Fruit fly (Drosophila melanogaster) whole organism, prepupa: ENCODE data around the gene CG32152.
A peak's percentile ranks its signal among the peaks of the same experiment; 100 is the strongest.

ENCODE experiments used
- Blimp-1 ChIP-seq: fragments of 200-800 bp; sonication (Bioruptor generic); optimal IDR thresholded peaks from 3 replicates; lab custom pipeline; 2017; ENCODE audit warnings: missing biosample characterization, missing genetic modification characterization, mild to moderate bottlenecking, moderate library complexity, missing genetic modification reagents
- CG10631 ChIP-seq: fragments of 200-800 bp; sonication (Bioruptor generic); optimal IDR thresholded peaks from 2 replicates; lab custom pipeline; 2016; ENCODE audit warnings: missing biosample characterization, missing genetic modification characterization
- CG10669 ChIP-seq: fragments of 200-800 bp; sonication (Bioruptor generic); optimal IDR thresholded peaks from 3 replicates; lab custom pipeline; 2018; ENCODE audit warnings: missing biosample characterization, mild to moderate bottlenecking, missing genetic modification characterization, moderate library complexity
- CG11294 ChIP-seq: fragments of 200-800 bp; sonication (Bioruptor generic); IDR thresholded peaks from 2 replicates; pipeline ENCODE4 v1.3.6; 2022; ENCODE audit warnings: missing biosample characterization, missing genetic modification characterization
- CG11762 ChIP-seq: fragments of 200-800 bp; sonication (Bioruptor generic); optimal IDR thresholded peaks from 3 replicates; lab custom pipeline; 2016; ENCODE audit warnings: missing biosample characterization, missing genetic modification characterization; ENCODE audit not compliant: insufficient read depth
- CG1621 ChIP-seq: fragments of 200-800 bp; sonication (Bioruptor generic); optimal IDR thresholded peaks from 3 replicates; lab custom pipeline; 2018; ENCODE audit warnings: missing biosample characterization, mild to moderate bottlenecking, missing genetic modification characterization
- CG16779 ChIP-seq: fragments of 200-800 bp; sonication (Bioruptor generic); optimal IDR thresholded peaks from 3 replicates; lab custom pipeline; 2017; ENCODE audit warnings: missing biosample characterization, mild to moderate bottlenecking, missing genetic modification characterization
- CG3032 ChIP-seq: fragments of 200-800 bp; optimal IDR thresholded peaks from 2 replicates; lab custom pipeline; 2019; ENCODE audit warnings: missing biosample characterization, mild to moderate bottlenecking, missing genetic modification characterization, moderate library complexity
- CG31627 ChIP-seq: fragments of 200-800 bp; sonication (Bioruptor generic); optimal IDR thresholded peaks from 3 replicates; lab custom pipeline; 2016; ENCODE audit warnings: missing biosample characterization, missing genetic modification characterization
- CG32006 ChIP-seq: fragments of 200-800 bp; sonication (Bioruptor generic); optimal IDR thresholded peaks from 3 replicates; lab custom pipeline; 2017; ENCODE audit warnings: missing biosample characterization, mild to moderate bottlenecking, missing genetic modification characterization
- CG34406 ChIP-seq: fragments of 200-800 bp; sonication (Bioruptor generic); optimal IDR thresholded peaks from 3 replicates; lab custom pipeline; 2016; ENCODE audit warnings: missing biosample characterization, missing genetic modification characterization
- CG3919 ChIP-seq: fragments of 200-800 bp; sonication (Bioruptor generic); optimal IDR thresholded peaks from 3 replicates; lab custom pipeline; 2016; ENCODE audit warnings: missing biosample characterization, missing genetic modification characterization
- CG4318 ChIP-seq: fragments of 200-800 bp; sonication (Bioruptor generic); optimal IDR thresholded peaks from 3 replicates; lab custom pipeline; 2017; ENCODE audit warnings: missing biosample characterization, mild to moderate bottlenecking, missing genetic modification characterization
- CG6163 ChIP-seq: fragments of 200-800 bp; sonication (Bioruptor generic); IDR thresholded peaks from 3 replicates; pipeline ENCODE4 v1.3.6; 2022; ENCODE audit warnings: missing biosample characterization, missing genetic modification characterization
- CG6276 ChIP-seq: fragments of 200-800 bp; sonication (Bioruptor generic); optimal IDR thresholded peaks from 2 replicates; lab custom pipeline; 2017; ENCODE audit warnings: missing biosample characterization, mild to moderate bottlenecking, missing genetic modification characterization
- CG6792 ChIP-seq: fragments of 200-800 bp; sonication (Bioruptor generic); optimal IDR thresholded peaks from 3 replicates; lab custom pipeline; 2016; ENCODE audit warnings: missing biosample characterization, missing genetic modification characterization
- CG6808 ChIP-seq: fragments of 200-800 bp; sonication (Bioruptor generic); optimal IDR thresholded peaks from 3 replicates; lab custom pipeline; 2017; ENCODE audit warnings: missing biosample characterization, missing genetic modification characterization, mild to moderate bottlenecking, moderate library complexity, missing genetic modification reagents
- CG7368 ChIP-seq: fragments of 200-800 bp; sonication (Bioruptor generic); optimal IDR thresholded peaks from 3 replicates; lab custom pipeline; 2016; ENCODE audit warnings: missing biosample characterization, missing genetic modification characterization
- CG8119 ChIP-seq: fragments of 200-800 bp; sonication (Bioruptor generic); IDR thresholded peaks from 3 replicates; pipeline ENCODE4 v1.3.6; 2022; ENCODE audit warnings: missing biosample characterization, missing genetic modification characterization
- CG8632 ChIP-seq: fragments of 200-800 bp; sonication (Bioruptor generic); optimal IDR thresholded peaks from 3 replicates; lab custom pipeline; 2016; ENCODE audit warnings: missing biosample characterization, missing genetic modification characterization
- CG9139 ChIP-seq: fragments of 200-800 bp; sonication (Bioruptor generic); optimal IDR thresholded peaks from 3 replicates; lab custom pipeline; 2017; ENCODE audit warnings: missing biosample characterization, mild to moderate bottlenecking, missing genetic modification characterization
- Eip75B ChIP-seq: fragments of 200-800 bp; sonication (Bioruptor generic); optimal IDR thresholded peaks from 3 replicates; lab custom pipeline; 2016; ENCODE audit warnings: missing biosample characterization, missing genetic modification characterization
- Eip78C ChIP-seq: fragments of 200-800 bp; sonication (Bioruptor generic); peaks from one replicate; lab custom pipeline; 2016; ENCODE audit warnings: missing biosample characterization, missing genetic modification characterization
- Eip93F ChIP-seq: fragments of 200-800 bp; sonication (Bioruptor generic); optimal IDR thresholded peaks from 2 replicates; lab custom pipeline; 2016; ENCODE audit warnings: missing biosample characterization, mild to moderate bottlenecking, missing genetic modification characterization
- Ets21C ChIP-seq: fragments of 200-800 bp; sonication (Bioruptor generic); optimal IDR thresholded peaks from 3 replicates; lab custom pipeline; 2016; ENCODE audit warnings: missing biosample characterization, missing genetic modification characterization
- Ets96B ChIP-seq: fragments of 200-800 bp; optimal IDR thresholded peaks from 2 replicates; lab custom pipeline; 2019; ENCODE audit warnings: missing biosample characterization, mild to moderate bottlenecking, missing genetic modification characterization, moderate library complexity
- Gug ChIP-seq: fragments of 200-800 bp; sonication (Bioruptor generic); IDR thresholded peaks from 2 replicates; pipeline ENCODE4 v1.3.6; 2022; ENCODE audit warnings: missing biosample characterization, missing genetic modification characterization
- Hr38 ChIP-seq: sonication (Bioruptor generic); optimal IDR thresholded peaks from 2 replicates; lab custom pipeline; 2016; ENCODE audit warnings: missing biosample characterization, missing genetic modification characterization
- Hr39 ChIP-seq: fragments of 200-800 bp; sonication (Bioruptor generic); optimal IDR thresholded peaks from 2 replicates; lab custom pipeline; 2016; ENCODE audit warnings: missing biosample characterization, missing genetic modification characterization
- Hr4 ChIP-seq: fragments of 200-800 bp; sonication (Bioruptor generic); optimal IDR thresholded peaks from 3 replicates; lab custom pipeline; 2016; ENCODE audit warnings: missing biosample characterization, missing genetic modification characterization
- OdsH ChIP-seq: fragments of 200-800 bp; sonication (Bioruptor generic); optimal IDR thresholded peaks from 3 replicates; lab custom pipeline; 2016; ENCODE audit warnings: missing biosample characterization, missing genetic modification characterization
- Sox102F ChIP-seq: fragments of 200-800 bp; sonication (Bioruptor generic); optimal IDR thresholded peaks from 2 replicates; lab custom pipeline; 2016; ENCODE audit warnings: missing biosample characterization, mild to moderate bottlenecking, missing genetic modification characterization
- Sox15 ChIP-seq: fragments of 200-800 bp; sonication (Bioruptor generic); optimal IDR thresholded peaks from 3 replicates; lab custom pipeline; 2016; ENCODE audit warnings: missing biosample characterization, missing genetic modification characterization
- achi ChIP-seq: fragments of 200-800 bp; sonication (Bioruptor generic); optimal IDR thresholded peaks from 3 replicates; lab custom pipeline; 2016; ENCODE audit warnings: missing biosample characterization, missing genetic modification characterization
- acj6 ChIP-seq: fragments of 200-800 bp; sonication (Bioruptor generic); optimal IDR thresholded peaks from 3 replicates; lab custom pipeline; 2016; ENCODE audit warnings: missing biosample characterization, missing genetic modification characterization
- dac ChIP-seq: fragments of 200-800 bp; sonication (Bioruptor generic); optimal IDR thresholded peaks from 2 replicates; lab custom pipeline; 2017; ENCODE audit warnings: missing biosample characterization, mild to moderate bottlenecking, missing genetic modification characterization
- dsx ChIP-seq: fragments of 200-800 bp; optimal IDR thresholded peaks from 3 replicates; lab custom pipeline; 2019; ENCODE audit warnings: missing biosample characterization, mild to moderate bottlenecking, missing genetic modification characterization, moderate library complexity; ENCODE audit not compliant: poor library complexity, severe bottlenecking
- esn ChIP-seq: fragments of 200-800 bp; sonication (Bioruptor generic); optimal IDR thresholded peaks from 2 replicates; lab custom pipeline; 2016; ENCODE audit warnings: missing biosample characterization, mild to moderate bottlenecking, missing genetic modification characterization, moderate library complexity
- fd59A ChIP-seq: fragments of 200-800 bp; sonication (Bioruptor generic); optimal IDR thresholded peaks from 2 replicates; lab custom pipeline; 2017; ENCODE audit warnings: missing biosample characterization, mild to moderate bottlenecking, missing genetic modification characterization, missing genetic modification reagents
- fd85E ChIP-seq: fragments of 200-800 bp; sonication (Bioruptor generic); optimal IDR thresholded peaks from 3 replicates; lab custom pipeline; 2016; ENCODE audit warnings: missing biosample characterization, missing genetic modification characterization
- fkh ChIP-seq: fragments of 200-800 bp; sonication (Bioruptor generic); optimal IDR thresholded peaks from 3 replicates; lab custom pipeline; 2017; ENCODE audit warnings: missing biosample characterization, mild to moderate bottlenecking, missing genetic modification characterization, moderate library complexity
- net ChIP-seq: fragments of 200-800 bp; sonication (Bioruptor generic); optimal IDR thresholded peaks from 3 replicates; lab custom pipeline; 2016; ENCODE audit warnings: missing biosample characterization, missing genetic modification characterization
- pdm3 ChIP-seq: fragments of 200-800 bp; sonication (Bioruptor generic); optimal IDR thresholded peaks from 3 replicates; lab custom pipeline; 2016; ENCODE audit warnings: missing biosample characterization, missing genetic modification characterization
- spab ChIP-seq: fragments of 200-800 bp; sonication (Bioruptor generic); optimal IDR thresholded peaks from 2 replicates; lab custom pipeline; 2017; ENCODE audit warnings: missing biosample characterization, mild to moderate bottlenecking, missing genetic modification characterization, missing genetic modification reagents
- ss ChIP-seq, 2 experiments: fragments of 200-800 bp; sonication (Bioruptor generic); optimal IDR thresholded peaks; 2 replicates in 1 of 2; 3 replicates in 1 of 2; lab custom pipeline; 2017 to 2018; ENCODE audit warnings: mild to moderate bottlenecking in 2 of 2, missing biosample characterization in 2 of 2, missing genetic modification characterization in 2 of 2, moderate library complexity in 1 of 2
- svp ChIP-seq: fragments of 200-800 bp; sonication (Bioruptor generic); peaks from one replicate; lab custom pipeline; 2016; ENCODE audit warnings: missing biosample characterization, missing genetic modification characterization
- topi ChIP-seq: fragments of 200-800 bp; sonication (Bioruptor generic); optimal IDR thresholded peaks from 3 replicates; lab custom pipeline; 2016; ENCODE audit warnings: missing biosample characterization, missing genetic modification characterization

Gene CG32152

DNA sequence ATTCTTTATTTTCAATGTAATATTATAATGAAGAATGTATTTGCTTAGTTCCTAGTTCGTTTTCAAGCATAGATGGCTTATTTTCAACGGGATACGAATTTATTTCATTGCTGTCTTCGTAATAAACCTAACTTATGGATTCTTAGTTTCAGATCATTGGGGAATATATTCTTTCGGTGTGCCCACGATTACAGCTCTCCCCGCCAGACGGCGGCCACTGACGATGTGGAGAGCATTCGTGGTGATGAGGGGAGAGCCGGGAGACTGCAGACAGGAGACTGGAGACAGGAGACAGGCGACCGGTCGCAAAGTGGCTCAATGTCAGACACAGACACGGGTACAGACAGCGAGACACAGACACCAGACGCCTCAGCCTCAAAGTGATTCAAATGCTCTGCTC is 33.5 kb upstream of the CG32152 start:
- peak; percentile 15 for TF ChIP-seq svp
- peak; percentile 24 for TF ChIP-seq CG10631 (GFP tag; lab: Kevin White, UChicago)
- peak; percentile 10 for TF ChIP-seq topi (GFP tag; lab: Kevin White, UChicago)
- TF ChIP-seq CG8632 (GFP tag; lab: Kevin White, UChicago), result peak; percentile 12
- peak; percentile 0 for TF ChIP-seq CG34406 (GFP tag; lab: Kevin White, UChicago)
- no peak for TF ChIP-seq CG6792 (GFP tag; lab: Kevin White, UChicago)
- peak in 1 of 2 experiments; percentile 22 for TF ChIP-seq ss (GFP tag; optimal IDR thresholded peaks at IDR 0.05; lab: Kevin White, UChicago)
- peak; percentile 14 for TF ChIP-seq spab (GFP tag; lab: Kevin White, UChicago)
- TF ChIP-seq CG10669 (GFP tag; lab: Kevin White, UChicago), result peak; percentile 43
- TF ChIP-seq CG7368, result peak; percentile 3
- TF ChIP-seq Ets96B (tag; lab: Kevin White, UChicago), result peak; percentile 6
- peak; percentile 23 for TF ChIP-seq Sox102F
- TF ChIP-seq Blimp-1 (GFP tag; lab: Kevin White, UChicago), result peak; percentile 22
- TF ChIP-seq CG6163, result peak; percentile 40; the same call in 1 of the 3 replicates
- TF ChIP-seq Eip78C (GFP tag; lab: Kevin White, UChicago), result peak; percentile 79
- TF ChIP-seq acj6 (GFP tag; lab: Kevin White, UChicago), result no peak
- TF ChIP-seq CG1621 (tag; lab: Kevin White, UChicago), result no peak
- TF ChIP-seq CG3032 (tag; lab: Kevin White, UChicago), result peak; percentile 30
- TF ChIP-seq CG6808 (GFP tag; lab: Kevin White, UChicago), result peak; percentile 55
- no peak for TF ChIP-seq CG32006
- peak; percentile 4 for TF ChIP-seq Eip75B (GFP tag; lab: Kevin White, UChicago)
- TF ChIP-seq CG16779 (tag; lab: Kevin White, UChicago), result no peak
- no peak for TF ChIP-seq esn
- TF ChIP-seq dsx (GFP tag; lab: Kevin White, UChicago), result peak; percentile 10
- no peak for TF ChIP-seq CG6276
- peak; percentile 11 for TF ChIP-seq achi

DNA sequence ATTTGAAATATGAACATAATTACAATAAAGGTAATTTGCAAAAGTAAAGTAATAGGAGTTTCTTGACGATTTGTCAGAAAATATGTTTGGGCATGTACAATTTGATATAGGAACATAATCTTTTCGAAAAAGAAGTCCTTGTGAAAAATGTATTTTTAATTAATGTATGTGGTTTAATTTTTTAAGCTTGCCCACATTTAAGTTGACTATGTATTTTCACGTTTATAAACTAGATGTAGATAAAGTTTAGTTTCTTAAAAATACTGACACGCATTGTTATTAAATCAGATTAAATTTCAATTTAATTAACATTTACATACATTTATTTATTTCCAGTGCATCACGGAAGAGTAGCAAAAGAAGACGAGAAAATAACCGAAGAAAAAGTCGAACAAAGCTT is 32.7 kb upstream of the CG32152 start:
- TF ChIP-seq topi (GFP tag; lab: Kevin White, UChicago), result peak; percentile 77
- no peak for TF ChIP-seq fkh (GFP tag; lab: Kevin White, UChicago)
- peak; percentile 64 for TF ChIP-seq CG31627
- TF ChIP-seq ss (GFP tag; optimal IDR thresholded peaks at IDR 0.05; lab: Kevin White, UChicago), result peak in 1 of 2 experiments; percentile 68
- peak; percentile 62 for TF ChIP-seq CG34406 (GFP tag; lab: Kevin White, UChicago)
- peak; percentile 67 for TF ChIP-seq OdsH (GFP tag; lab: Kevin White, UChicago)
- TF ChIP-seq fd85E (GFP tag; lab: Kevin White, UChicago), result no peak
- peak; percentile 72 for TF ChIP-seq acj6 (GFP tag; lab: Kevin White, UChicago)
- TF ChIP-seq Ets21C (GFP tag; lab: Kevin White, UChicago), result peak; percentile 31
- peak; percentile 66 for TF ChIP-seq pdm3 (GFP tag; lab: Kevin White, UChicago)
- peak; percentile 57 for TF ChIP-seq CG11762 (GFP tag; lab: Kevin White, UChicago)
- TF ChIP-seq Eip78C (GFP tag; lab: Kevin White, UChicago), result peak; percentile 96
- peak; percentile 57 for TF ChIP-seq Sox15 (GFP tag; lab: Kevin White, UChicago)
- TF ChIP-seq CG6163, result no peak
- peak; percentile 50 for TF ChIP-seq Hr39
- TF ChIP-seq CG10631 (GFP tag; lab: Kevin White, UChicago), result peak; percentile 73
- no peak for TF ChIP-seq Gug (GFP tag; lab: Robert Waterston, UW)
- peak; percentile 79 for TF ChIP-seq CG3032 (tag; lab: Kevin White, UChicago)
- TF ChIP-seq Hr38, result no peak
- peak; percentile 46 for TF ChIP-seq CG9139 (GFP tag; lab: Kevin White, UChicago)
- TF ChIP-seq achi, result peak; percentile 49
- TF ChIP-seq esn, result peak; percentile 81
- peak; percentile 58 for TF ChIP-seq CG6792 (GFP tag; lab: Kevin White, UChicago)
- peak; percentile 26 for TF ChIP-seq CG1621 (tag; lab: Kevin White, UChicago)
- peak; percentile 26 for TF ChIP-seq CG32006
- no peak for TF ChIP-seq dac (GFP tag; lab: Kevin White, UChicago)
- TF ChIP-seq CG8632 (GFP tag; lab: Kevin White, UChicago), result peak; percentile 59
- no peak for TF ChIP-seq Blimp-1 (GFP tag; lab: Kevin White, UChicago)
- peak; percentile 69 for TF ChIP-seq fd59A
- TF ChIP-seq CG11294 (GFP tag; lab: Robert Waterston, UW), result no peak
- peak; percentile 66 for TF ChIP-seq CG6808 (GFP tag; lab: Kevin White, UChicago)
- TF ChIP-seq Hr4 (GFP tag; lab: Kevin White, UChicago), result peak; percentile 28
- TF ChIP-seq Eip93F (GFP tag; lab: Kevin White, UChicago), result no peak
- TF ChIP-seq net (GFP tag; lab: Kevin White, UChicago), result peak; percentile 51
- peak; percentile 71 for TF ChIP-seq CG10669 (GFP tag; lab: Kevin White, UChicago)
- TF ChIP-seq CG3919, result peak; percentile 58
- TF ChIP-seq spab (GFP tag; lab: Kevin White, UChicago), result peak; percentile 76
- TF ChIP-seq CG8119, result no peak
- TF ChIP-seq CG4318 (GFP tag; lab: Kevin White, UChicago), result no peak
